Worm (Caenorhabditis elegans): Measurements from ENCODE around the gene F25H9.6.
A peak's percentile ranks its signal among the peaks of the same experiment; 100 is the strongest.

The F25H9.6 gene

DNA sequence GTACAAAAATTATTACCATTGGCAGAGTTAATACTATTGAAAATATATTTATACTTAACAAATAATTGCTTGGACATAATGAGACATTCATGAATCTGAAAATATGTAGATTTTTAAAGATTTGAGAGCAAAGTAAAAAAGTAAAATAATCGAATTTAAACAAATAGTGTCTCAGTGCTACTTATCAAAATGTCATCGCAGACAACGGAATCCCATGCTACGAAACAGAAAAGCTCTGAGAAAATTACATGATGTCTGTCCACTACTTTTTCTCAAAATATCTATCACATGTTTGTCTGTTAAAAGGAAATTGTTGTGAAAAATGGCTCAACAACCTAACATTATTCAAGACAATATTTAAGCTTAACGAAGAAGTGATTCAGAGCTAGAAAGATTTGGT lies 16.2 kb upstream of the F25H9.6 start, which contains the start of gene T10G3.4:
Gene T10G3.4, minus strand, starts transcription at position 101 of the 400 bp plus-strand sequence.
- TF ChIP-seq nhr-42 (GFP tag; IDR thresholded peaks at IDR 0.05): no peak
- no peak for TF ChIP-seq jun-1 (tag; optimal IDR thresholded peaks at IDR 0.05)
- TF ChIP-seq ceh-32 (tag; optimal IDR thresholded peaks at IDR 0.05; ENCODE audit: poor library complexity): no peak

DNA sequence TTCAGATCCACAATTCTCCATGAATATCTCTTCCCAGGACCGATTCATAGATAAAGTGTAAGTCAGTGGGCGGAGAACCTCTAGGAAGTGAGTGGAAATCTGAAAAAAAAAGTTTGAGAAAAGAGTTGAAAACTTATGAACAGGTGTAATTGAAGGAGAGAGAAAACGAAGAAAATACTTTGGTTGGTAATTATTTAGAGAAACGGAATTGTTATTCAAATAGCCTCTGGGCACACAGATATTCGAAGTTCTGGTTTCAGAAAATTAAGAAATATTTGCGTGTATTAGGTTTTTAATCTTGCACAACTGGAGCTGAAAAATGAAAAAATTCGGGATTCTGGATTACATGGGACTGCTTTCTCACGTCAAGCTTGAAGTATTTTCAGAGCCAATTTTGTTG lies 11.6 kb upstream of the F25H9.6 start, which contains the start of gene T10G3.2:
Gene T10G3.2, minus strand, starts transcription at position 101 of the 400 bp plus-strand sequence.
- TF ChIP-seq tra-1 (GFP tag; IDR thresholded peaks at IDR 0.05): no peak
- no peak for TF ChIP-seq Y48G9A.11 (GFP tag; IDR thresholded peaks at IDR 0.05)
- no peak for TF ChIP-seq lin-1 (GFP tag; IDR thresholded peaks at IDR 0.05)
- TF ChIP-seq hlh-30 (tag; optimal IDR thresholded peaks at IDR 0.05; ENCODE audit: insufficient read depth): no peak
- no peak for TF ChIP-seq fos-1 (tag; optimal IDR thresholded peaks at IDR 0.05)
- no peak for TF ChIP-seq hlh-11 (tag; optimal IDR thresholded peaks at IDR 0.05)
- TF ChIP-seq mxl-2 (GFP tag; conservative IDR thresholded peaks at IDR 0.05): no peak
- TF ChIP-seq daf-19 (GFP tag; conservative IDR thresholded peaks at IDR 0.05): no peak
- no peak for TF ChIP-seq R02D3.7 (tag; optimal IDR thresholded peaks at IDR 0.05)
- no peak for TF ChIP-seq zip-2 (tag; optimal IDR thresholded peaks at IDR 0.05)
- TF ChIP-seq ceh-20 (GFP tag; IDR thresholded peaks at IDR 0.05): no peak
- no peak for TF ChIP-seq dmd-8 (GFP tag; IDR thresholded peaks at IDR 0.05)
- no peak for TF ChIP-seq nhr-48 (tag; optimal IDR thresholded peaks at IDR 0.05)
- TF ChIP-seq daf-12 (tag; optimal IDR thresholded peaks at IDR 0.05): no peak
- no peak for TF ChIP-seq sdz-12 (GFP tag; optimal IDR thresholded peaks at IDR 0.05)
- TF ChIP-seq nhr-76 (tag; optimal IDR thresholded peaks at IDR 0.05): no peak

DNA sequence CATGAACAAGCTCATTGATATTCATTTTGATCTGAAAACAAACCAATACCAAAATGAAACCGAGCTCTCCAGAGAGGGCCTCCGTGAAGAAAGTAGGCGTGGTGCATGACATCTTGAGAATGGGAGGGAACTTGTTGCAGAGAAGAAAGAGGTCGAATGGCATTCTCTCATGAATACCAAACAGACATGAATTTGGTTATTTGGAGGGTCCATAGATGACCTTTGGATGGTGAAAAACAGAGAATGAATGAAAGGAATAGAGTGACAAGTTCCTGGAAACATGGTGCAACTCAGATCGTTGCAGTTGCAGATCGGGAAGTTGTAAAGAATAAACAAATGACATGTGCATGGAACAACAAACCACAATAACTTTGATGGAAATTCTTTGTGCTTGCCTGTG lies 8.2 kb upstream of the F25H9.6 start, which contains the start of gene T10G3.8:
Gene T10G3.8, minus strand, starts transcription at position 101 of the 400 bp plus-strand sequence.
- no peak for TF ChIP-seq aly-2 (tag; optimal IDR thresholded peaks at IDR 0.05)
- no peak for TF ChIP-seq snpc-4 (tag; optimal IDR thresholded peaks at IDR 0.05)
- no peak for TF ChIP-seq zfp-2 (tag; optimal IDR thresholded peaks at IDR 0.05)
- no peak for TF ChIP-seq zip-2 (tag; optimal IDR thresholded peaks at IDR 0.05)
- TF ChIP-seq spr-1 (tag; optimal IDR thresholded peaks at IDR 0.05): no peak
- TF ChIP-seq nhr-6 (tag; optimal IDR thresholded peaks at IDR 0.05): no peak
- no peak for TF ChIP-seq D1046.2 (GFP tag; IDR thresholded peaks at IDR 0.05)
- no peak for TF ChIP-seq lin-39 (tag; optimal IDR thresholded peaks at IDR 0.05)
- TF ChIP-seq nhr-111 (GFP tag; optimal IDR thresholded peaks at IDR 0.05): no peak
- TF ChIP-seq php-3 (GFP tag; IDR thresholded peaks at IDR 0.05): no peak
- no peak for TF ChIP-seq lin-1 (GFP tag; IDR thresholded peaks at IDR 0.05)
- no peak for TF ChIP-seq daf-8 (GFP tag; IDR thresholded peaks at IDR 0.05)
- no peak for TF ChIP-seq nhr-41 (GFP tag; IDR thresholded peaks at IDR 0.05)

ce11 chrV:13473467-13473866 lies 5.3 kb upstream of the F25H9.6 start, which contains the start of gene T10G3.1:
TSS of gene T10G3.1 (minus strand) at chrV:13473679.
- no peak for TF ChIP-seq T20F7.1 (GFP tag; optimal IDR thresholded peaks at IDR 0.05)
- TF ChIP-seq daf-16 (GFP tag; optimal IDR thresholded peaks at IDR 0.05): peak in 1 of 2 experiments; percentile 94
- no peak for TF ChIP-seq daf-16 (tag; optimal IDR thresholded peaks at IDR 0.05)
- no peak for TF ChIP-seq aha-1 (tag)
- TF ChIP-seq nhr-11 (tag; optimal IDR thresholded peaks at IDR 0.05): peak; percentile 49

ce11 chrV:13472062-13472461 lies 3.9 kb upstream of the F25H9.6 start:
- no peak for TF ChIP-seq nhr-111 (GFP tag; optimal IDR thresholded peaks at IDR 0.05)
- peak; percentile 14 for TF ChIP-seq nhr-11 (tag; optimal IDR thresholded peaks at IDR 0.05)
- TF ChIP-seq daf-16 (GFP tag; optimal IDR thresholded peaks at IDR 0.05): peak in 1 of 2 experiments; percentile 59
- no peak for TF ChIP-seq daf-16 (tag; optimal IDR thresholded peaks at IDR 0.05)
- no peak for TF ChIP-seq ceh-82 (tag; optimal IDR thresholded peaks at IDR 0.05)
